Worm (Caenorhabditis elegans) whole organism, L4 larva: ENCODE measurements around the gene srbc-44.

Experiments used
- T20F7.1 ChIP-seq: fragments of 200-800 bp; sonication (Bioruptor generic); optimal IDR thresholded peaks from 2 replicates; lab custom pipeline; 2018; ENCODE audit warnings: mild to moderate bottlenecking, missing genetic modification characterization, missing compliant biosample characterization
- ceh-32 ChIP-seq: sonication (generic microtip); optimal IDR thresholded peaks from 2 replicates; lab custom pipeline; 2016; ENCODE audit warnings: mild to moderate bottlenecking, missing genetic modification characterization, missing compliant biosample characterization; ENCODE audit not compliant: poor library complexity
- fos-1 ChIP-seq: fragments of 150-350 bp; optimal IDR thresholded peaks from 2 replicates; lab custom pipeline; 2014; ENCODE audit warnings: missing biosample characterization, missing genetic modification characterization
- mes-2 ChIP-seq: sonication (generic microtip); optimal IDR thresholded peaks from 2 replicates; lab custom pipeline; 2016; ENCODE audit warnings: missing genotype, mild to moderate bottlenecking, missing genetic modification characterization, missing compliant biosample characterization; ENCODE audit not compliant: poor library complexity, severe bottlenecking
- nhr-11 ChIP-seq: fragments of 150-350 bp; optimal IDR thresholded peaks from 2 replicates; lab custom pipeline; 2014; ENCODE audit warnings: missing biosample characterization, missing genetic modification characterization
- nhr-41 ChIP-seq: fragments of 200-800 bp; sonication (Bioruptor generic); IDR thresholded peaks from 2 replicates; pipeline ENCODE4 v1.3.6; 2022; ENCODE audit warnings: missing genetic modification reagents, missing genetic modification characterization, missing compliant biosample characterization

DNA sequence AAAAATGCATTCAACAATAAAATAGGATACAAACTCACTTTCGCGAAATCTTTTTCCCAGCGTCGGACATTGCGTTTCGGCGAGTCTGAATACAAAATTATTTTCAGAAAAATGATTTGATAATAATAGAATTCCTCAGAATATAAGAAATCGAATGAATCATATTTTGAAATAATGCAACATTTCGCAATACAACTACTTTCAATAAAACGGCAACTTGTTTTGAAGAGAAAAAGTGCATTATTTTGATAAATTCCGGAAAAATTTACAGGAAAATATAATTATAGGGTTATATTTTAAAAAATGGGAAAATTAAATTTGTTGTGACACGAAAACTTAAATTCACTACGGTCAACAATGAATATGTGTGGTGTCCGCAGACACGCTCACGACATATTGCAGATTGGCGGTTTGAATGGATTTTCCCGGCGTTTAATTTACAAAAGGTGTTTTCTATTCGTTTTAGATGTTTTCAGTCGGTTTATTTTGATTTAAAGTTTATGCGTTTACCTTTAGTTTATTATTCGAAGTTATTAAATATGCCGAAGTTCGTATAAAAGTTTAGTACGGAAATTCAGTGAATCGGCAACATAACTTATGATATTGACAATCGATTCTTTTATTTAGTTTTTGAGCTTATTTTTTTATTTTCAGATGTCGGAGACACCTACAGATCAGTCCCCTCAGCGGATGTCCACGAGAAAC, 24.9 kb downstream of the srbc-44 start, which contains the start of the genes abcf-1 and scc-3:
- no peak for TF ChIP-seq nhr-11
- peak; percentile 27 for TF ChIP-seq T20F7.1 (GFP tag; lab: Kevin White, UChicago)
- no peak for TF ChIP-seq ceh-32 (tag; lab: Kevin White, UChicago)
- TF ChIP-seq mes-2 (tag; lab: Kevin White, UChicago): no peak
- TF ChIP-seq fos-1 (tag; lab: Kevin White, UChicago): no peak
- TF ChIP-seq nhr-41: no peak
